Worm (Caenorhabditis elegans): ENCODE measurements around the gene acl-14.

Gene acl-14

ce11 chrV:9343629-9344624 lies 10.5 kb upstream of the acl-14 start, which contains the start of gene tos-1:
TSS of gene tos-1 (minus strand) at chrV:9344203.
- no peak for TF ChIP-seq unc-62 (GFP tag; optimal IDR thresholded peaks at IDR 0.05)

ce11 chrV:9342965-9343628 lies 9.7 kb upstream of the acl-14 start:
- no peak for TF ChIP-seq unc-62 (GFP tag; optimal IDR thresholded peaks at IDR 0.05)

ce11 chrV:9340318-9340717 lies 6.9 kb upstream of the acl-14 start:
- no peak for TF ChIP-seq unc-62 (GFP tag; optimal IDR thresholded peaks at IDR 0.05)

- no peak for TF ChIP-seq unc-62 (GFP tag; optimal IDR thresholded peaks at IDR 0.05)
Observed at ce11 chrV:9338452-9338851, 5.0 kb upstream of the acl-14 start.

- no peak for TF ChIP-seq unc-62 (GFP tag; optimal IDR thresholded peaks at IDR 0.05)
Observed at ce11 chrV:9336462-9336861, 3.0 kb upstream of the acl-14 start, which contains the start of gene coq-6. TSS of gene coq-6 (plus strand) at chrV:9336762.

- no peak for TF ChIP-seq unc-62 (GFP tag; optimal IDR thresholded peaks at IDR 0.05)
Observed at ce11 chrV:9334216-9334615, 785 bp upstream of the acl-14 start, which contains the start of gene ucp-4. TSS of gene ucp-4 (plus strand) at chrV:9334298.

- no peak for TF ChIP-seq unc-62 (GFP tag; optimal IDR thresholded peaks at IDR 0.05)
Observed at ce11 chrV:9332611-9333315, 668 bp downstream of the acl-14 start.

ce11 chrV:9329245-9329979 lies 4.0 kb downstream of the acl-14 start:
- TF ChIP-seq unc-62 (GFP tag; optimal IDR thresholded peaks at IDR 0.05), result no peak

- TF ChIP-seq unc-62 (GFP tag; optimal IDR thresholded peaks at IDR 0.05), result no peak
Observed at ce11 chrV:9328670-9329069, 4.8 kb downstream of the acl-14 start, which contains the start of gene K07B1.4. TSS of gene K07B1.4 (plus strand) at chrV:9328970.

- TF ChIP-seq unc-62 (GFP tag; optimal IDR thresholded peaks at IDR 0.05), result no peak
Observed at ce11 chrV:9327691-9328090, 5.7 kb downstream of the acl-14 start.

ce11 chrV:9326903-9327302 lies 6.5 kb downstream of the acl-14 start:
- no peak for TF ChIP-seq unc-62 (GFP tag; optimal IDR thresholded peaks at IDR 0.05)

ce11 chrV:9324167-9324566 lies 9.3 kb downstream of the acl-14 start:
- TF ChIP-seq unc-62 (GFP tag; optimal IDR thresholded peaks at IDR 0.05), result no peak

ce11 chrV:9322886-9323285 lies 10.5 kb downstream of the acl-14 start, which contains the start of gene tag-153:
TSS of gene tag-153 (plus strand) at chrV:9323085.
- no peak for TF ChIP-seq unc-62 (GFP tag; optimal IDR thresholded peaks at IDR 0.05)

ce11 chrV:9321185-9321584 lies 12.2 kb downstream of the acl-14 start, which contains the start of gene F44A2.7:
TSS of gene F44A2.7 (plus strand) at chrV:9321485.
- TF ChIP-seq unc-62 (GFP tag; optimal IDR thresholded peaks at IDR 0.05), result no peak

- TF ChIP-seq unc-62 (GFP tag; optimal IDR thresholded peaks at IDR 0.05), result no peak
Observed at ce11 chrV:9318046-9318445, 15.4 kb downstream of the acl-14 start, which contains the start of gene kvs-3. TSS of gene kvs-3 (plus strand) at chrV:9318311.
